Worm (Caenorhabditis elegans) whole organism, L2 larva: ENCODE measurements around the gene C39E9.8.
A peak's percentile ranks its signal among the peaks of the same experiment; 100 is the strongest.

Experiments used
- ama-1 ChIP-seq: fragments of 150-350 bp; optimal IDR thresholded peaks from 2 replicates; lab custom pipeline; 2018; ENCODE audit warnings: inconsistent platforms
- ceh-82 ChIP-seq: fragments of 150-350 bp; optimal IDR thresholded peaks from 2 replicates; lab custom pipeline; 2014; ENCODE audit warnings: missing biosample characterization, missing genetic modification characterization
- dmd-4 ChIP-seq: sonication (generic microtip); optimal IDR thresholded peaks from 2 replicates; lab custom pipeline; 2017; ENCODE audit warnings: missing biosample characterization, missing genetic modification characterization
- lin-11 ChIP-seq: fragments of 150-350 bp; sonication (generic microtip); optimal IDR thresholded peaks from 2 replicates; lab custom pipeline; 2014; ENCODE audit warnings: missing biosample characterization, missing genetic modification characterization, inconsistent platforms, mixed read lengths
- lin-13 ChIP-seq: fragments of 150-350 bp; optimal IDR thresholded peaks from 2 replicates; lab custom pipeline; 2014; ENCODE audit warnings: missing biosample characterization, missing genetic modification reagents, missing genetic modification characterization
- lsy-2 ChIP-seq, 2 experiments: fragments of 150-350 bp in 1 of 2; sonication (generic microtip) in 1 of 2; optimal IDR thresholded peaks; 2 replicates each; lab custom pipeline; 2014 to 2017; ENCODE audit warnings: missing biosample characterization in 2 of 2, missing genetic modification characterization in 2 of 2
- snpc-4 ChIP-seq: fragments of 150-350 bp; optimal IDR thresholded peaks from 2 replicates; lab custom pipeline; 2014; ENCODE audit warnings: missing biosample characterization, missing genetic modification characterization

ce11 chrIV:13093677-13094076 lies 14.4 kb downstream of the C39E9.8 start, which contains the start of the genes prcc-1 and C39E9.12:
- TF ChIP-seq ama-1 (lab: Kevin White, UChicago) (no peak), ceh-82 (no peak), lsy-2 (tag; optimal IDR thresholded peaks at IDR 0.05; lab: Kevin White, UChicago) (peak; percentile 31 to 86), snpc-4 (tag; lab: Kevin White, UChicago) (peak; percentile 44), lin-13 (GFP tag; lab: Kevin White, UChicago) (no peak), lin-11 (tag; lab: Kevin White, UChicago) (no peak), dmd-4 (tag; lab: Kevin White, UChicago) (no peak)
